Worm (Caenorhabditis elegans): ENCODE data around the gene swsn-4.

- TF ChIP-seq pbrm-1 (GFP tag; IDR thresholded peaks at IDR 0.05), result no peak
- no peak for TF ChIP-seq egrh-3 (GFP tag; IDR thresholded peaks at IDR 0.05)
- no peak for TF ChIP-seq snpc-4 (GFP tag; optimal IDR thresholded peaks at IDR 0.05)
- TF ChIP-seq snpc-4 (tag; optimal IDR thresholded peaks at IDR 0.05), result no peak
- no peak for TF ChIP-seq ama-1 (optimal IDR thresholded peaks at IDR 0.05)
- TF ChIP-seq ama-1 (GFP tag; optimal IDR thresholded peaks at IDR 0.05), result no peak
- TF ChIP-seq dpl-1 (GFP tag; optimal IDR thresholded peaks at IDR 0.05), result no peak
- no peak for TF ChIP-seq F55B11.4 (tag; optimal IDR thresholded peaks at IDR 0.05; ENCODE audit: borderline replicate concordance, insufficient read depth)
- TF ChIP-seq ztf-26 (tag; optimal IDR thresholded peaks at IDR 0.05), result no peak
- no peak for TF ChIP-seq unc-62 (GFP tag; optimal IDR thresholded peaks at IDR 0.05)
- no peak for TF ChIP-seq sdz-38 (tag; optimal IDR thresholded peaks at IDR 0.05)
These were observed 51.1 kb downstream of the swsn-4 start, which contains the start of gene rap-3 for ce11 chrIV:11176967-11177366.
